Fruit fly (Drosophila melanogaster): ENCODE measurements around the gene CG42264.
A peak's percentile ranks its signal among the peaks of the same experiment; 100 is the strongest.

CG42264 gene

dm6 chrX:5764001-5764892 is 12.2 kb downstream of the CG42264 start, which contains the start of the genes MAPk-Ak2 and CG42699 (continued):
- TF ChIP-seq CG1233 (GFP tag; optimal IDR thresholded peaks at IDR 0.05) (peak; percentile 92), jigr1 (GFP tag; IDR thresholded peaks at IDR 0.05) (no peak), sob (GFP tag; IDR thresholded peaks at IDR 0.05) (peak; percentile 79), emc (GFP tag; optimal IDR thresholded peaks at IDR 0.05) (no peak), ATbp (GFP tag; optimal IDR thresholded peaks at IDR 0.05) (peak; percentile 88), tap (tag; optimal IDR thresholded peaks at IDR 0.05) (peak; percentile 54), knrl (GFP tag; IDR thresholded peaks at IDR 0.05; ENCODE audit: partially characterized antibody) (peak; percentile 56; the same call in 2 of the 3 replicates), CG2120 (GFP tag; optimal IDR thresholded peaks at IDR 0.05) (peak; percentile 77), CG7745 (tag; optimal IDR thresholded peaks at IDR 0.05) (peak; percentile 68), CG4854 (GFP tag; optimal IDR thresholded peaks at IDR 0.05) (peak; percentile 72), HLHmδ (GFP tag; optimal IDR thresholded peaks at IDR 0.05) (peak; percentile 38), YL-1 (GFP tag; optimal IDR thresholded peaks at IDR 0.05) (peak; percentile 92), org-1 (GFP tag; optimal IDR thresholded peaks at IDR 0.05) (peak; percentile 67), Hr78 (GFP tag; optimal IDR thresholded peaks at IDR 0.05) (no peak), gfzf (GFP tag; optimal IDR thresholded peaks at IDR 0.05) (peak; percentile 84)

dm6 chrX:5763443-5764000 is 12.9 kb downstream of the CG42264 start:
- TF ChIP-seq CG14014 (GFP tag; IDR thresholded peaks at IDR 0.05) = no peak
- no peak for TF ChIP-seq Drgx (GFP tag; IDR thresholded peaks at IDR 0.05)
- peak; percentile 18; the same call in 1 of the 3 replicates for TF ChIP-seq CG34224 (GFP tag; IDR thresholded peaks at IDR 0.05; ENCODE audit: partially characterized antibody)
- TF ChIP-seq MESR4 (GFP tag; optimal IDR thresholded peaks at IDR 0.05) = no peak
- TF ChIP-seq CG3281 (GFP tag; optimal IDR thresholded peaks at IDR 0.05) = no peak
- TF ChIP-seq vnd (GFP tag; IDR thresholded peaks at IDR 0.05; ENCODE audit: partially characterized antibody) = peak; percentile 26; the same call in 1 of the 3 replicates
- TF ChIP-seq amos (GFP tag; IDR thresholded peaks at IDR 0.05; ENCODE audit: partially characterized antibody) = peak; percentile 20; the same call in 1 of the 2 replicates
- TF ChIP-seq CG16813 (GFP tag; IDR thresholded peaks at IDR 0.05; ENCODE audit: partially characterized antibody) = peak; percentile 24; the same call in 1 of the 3 replicates
- no peak for TF ChIP-seq CG1603 (tag; optimal IDR thresholded peaks at IDR 0.05)
- TF ChIP-seq repo (GFP tag; optimal IDR thresholded peaks at IDR 0.05) = no peak
- no peak for TF ChIP-seq CG6683 (GFP tag; optimal IDR thresholded peaks at IDR 0.05)
- TF ChIP-seq CG8478 (optimal IDR thresholded peaks at IDR 0.05) = peak; percentile 61
- TF ChIP-seq HLH4C (GFP tag; IDR thresholded peaks at IDR 0.05; ENCODE audit: partially characterized antibody) = peak; percentile 19; the same call in 1 of the 3 replicates
- TF ChIP-seq zen (tag; optimal IDR thresholded peaks at IDR 0.05) = no peak
- TF ChIP-seq Stat92E (GFP tag; optimal IDR thresholded peaks at IDR 0.05) = no peak
- TF ChIP-seq fd64A (GFP tag; optimal IDR thresholded peaks at IDR 0.05) = no peak
- peak; percentile 18 for TF ChIP-seq Scr (GFP tag; IDR thresholded peaks at IDR 0.05; ENCODE audit: partially characterized antibody)
- TF ChIP-seq CG6791 (GFP tag; IDR thresholded peaks at IDR 0.05; ENCODE audit: partially characterized antibody) = peak; percentile 44; the same call in 1 of the 3 replicates
- no peak for TF ChIP-seq otp (GFP tag; IDR thresholded peaks at IDR 0.05)
- no peak for TF ChIP-seq Bteb2 (GFP tag; optimal IDR thresholded peaks at IDR 0.05)
- no peak for TF ChIP-seq NC2α (GFP tag; optimal IDR thresholded peaks at IDR 0.05)
- TF ChIP-seq cato (GFP tag; optimal IDR thresholded peaks at IDR 0.05; ENCODE audit: borderline replicate concordance) = no peak
- TF ChIP-seq CG7839 (tag; optimal IDR thresholded peaks at IDR 0.05) = no peak
- TF ChIP-seq CG10654 (GFP tag; optimal IDR thresholded peaks at IDR 0.05) = no peak
- TF ChIP-seq Doc3 (GFP tag; IDR thresholded peaks at IDR 0.05; ENCODE audit: partially characterized antibody) = 0 out of 3 replicates have a peak, but pooled peaks have one; percentile 15
- TF ChIP-seq HLH3B (GFP tag; IDR thresholded peaks at IDR 0.05) = no peak
- TF ChIP-seq disco-r (GFP tag; optimal IDR thresholded peaks at IDR 0.05) = no peak
- peak; percentile 17 for TF ChIP-seq CG10979 (tag; optimal IDR thresholded peaks at IDR 0.05)
- peak; percentile 92 for TF ChIP-seq cg (GFP tag; optimal IDR thresholded peaks at IDR 0.05)
- peak; percentile 54; the same call in 1 of the 3 replicates for TF ChIP-seq Opbp (GFP tag; IDR thresholded peaks at IDR 0.05; ENCODE audit: partially characterized antibody)
